Worm (Caenorhabditis elegans) whole organism, L2 larva: ENCODE measurements around the gene C38C3.6.

Source experiments
- C34F6.9 ChIP-seq: fragments of 150-350 bp; optimal IDR thresholded peaks from 2 replicates; lab custom pipeline; 2014; ENCODE audit warnings: missing biosample characterization, missing genetic modification characterization
- F13H6.1 ChIP-seq: sonication (generic microtip); optimal IDR thresholded peaks from 2 replicates; lab custom pipeline; 2016; ENCODE audit warnings: missing genetic modification characterization, missing compliant biosample characterization
- R02D3.7 ChIP-seq: fragments of 150-350 bp; optimal IDR thresholded peaks from 2 replicates; lab custom pipeline; 2014; ENCODE audit warnings: missing biosample characterization, missing genetic modification characterization
- Y55F3AM.14 ChIP-seq: fragments of 200-800 bp; sonication (Bioruptor generic); optimal IDR thresholded peaks from 2 replicates; lab custom pipeline; 2018; ENCODE audit warnings: mild to moderate bottlenecking, missing genetic modification characterization, missing compliant biosample characterization
- ZK546.5 ChIP-seq: sonication (generic microtip); optimal IDR thresholded peaks from 2 replicates; lab custom pipeline; 2017; ENCODE audit warnings: missing biosample characterization, missing genetic modification characterization
- alr-1 ChIP-seq: fragments of 150-350 bp; optimal IDR thresholded peaks from 2 replicates; lab custom pipeline; 2014; ENCODE audit warnings: missing biosample characterization, missing genetic modification characterization
- aly-2 ChIP-seq: fragments of 150-350 bp; optimal IDR thresholded peaks from 2 replicates; lab custom pipeline; 2014; ENCODE audit warnings: missing biosample characterization, missing genetic modification characterization
- ama-1 ChIP-seq: fragments of 150-350 bp; optimal IDR thresholded peaks from 2 replicates; lab custom pipeline; 2018; ENCODE audit warnings: inconsistent platforms
- blmp-1 ChIP-seq: sonication (generic microtip); optimal IDR thresholded peaks from 2 replicates; lab custom pipeline; 2017; ENCODE audit warnings: missing genetic modification characterization, mild to moderate bottlenecking, missing compliant biosample characterization, antibody characterized with exemption, moderate library complexity; ENCODE audit not compliant: insufficient read depth
- ceh-16 ChIP-seq: fragments of 150-350 bp; optimal IDR thresholded peaks from 2 replicates; lab custom pipeline; 2014; ENCODE audit warnings: missing biosample characterization, missing genetic modification characterization
- ceh-82 ChIP-seq: fragments of 150-350 bp; optimal IDR thresholded peaks from 2 replicates; lab custom pipeline; 2014; ENCODE audit warnings: missing biosample characterization, missing genetic modification characterization
- crh-2 ChIP-seq: sonication (generic microtip); optimal IDR thresholded peaks from 2 replicates; lab custom pipeline; 2017; ENCODE audit warnings: missing biosample characterization, missing genetic modification characterization
- dmd-4 ChIP-seq: sonication (generic microtip); optimal IDR thresholded peaks from 2 replicates; lab custom pipeline; 2017; ENCODE audit warnings: missing biosample characterization, missing genetic modification characterization
- egl-27 ChIP-seq: sonication (generic microtip); optimal IDR thresholded peaks from 3 replicates; lab custom pipeline; 2017; ENCODE audit warnings: missing biosample characterization, missing genetic modification reagents, missing genetic modification characterization
- elt-1 ChIP-seq: fragments of 150-350 bp; optimal IDR thresholded peaks from 2 replicates; lab custom pipeline; 2014; ENCODE audit warnings: missing biosample characterization, missing genetic modification characterization
- elt-3 ChIP-seq: sonication (generic microtip); optimal IDR thresholded peaks from 2 replicates; lab custom pipeline; 2017; ENCODE audit warnings: missing biosample characterization, missing genetic modification characterization
- fos-1 ChIP-seq: fragments of 150-350 bp; optimal IDR thresholded peaks from 2 replicates; lab custom pipeline; 2014; ENCODE audit warnings: missing biosample characterization, missing genetic modification characterization
- gmeb-1 ChIP-seq: fragments of 150-350 bp; optimal IDR thresholded peaks from 2 replicates; lab custom pipeline; 2014; ENCODE audit warnings: missing biosample characterization, missing genetic modification characterization
- lin-11 ChIP-seq: fragments of 150-350 bp; sonication (generic microtip); optimal IDR thresholded peaks from 2 replicates; lab custom pipeline; 2014; ENCODE audit warnings: missing biosample characterization, missing genetic modification characterization, inconsistent platforms, mixed read lengths
- lin-13 ChIP-seq: fragments of 150-350 bp; optimal IDR thresholded peaks from 2 replicates; lab custom pipeline; 2014; ENCODE audit warnings: missing biosample characterization, missing genetic modification reagents, missing genetic modification characterization
- lin-39 ChIP-seq: fragments of 150-350 bp; optimal IDR thresholded peaks from 2 replicates; lab custom pipeline; 2014; ENCODE audit warnings: missing biosample characterization, missing genetic modification reagents, missing genetic modification characterization
- lsy-2 ChIP-seq, 2 experiments: fragments of 150-350 bp in 1 of 2; sonication (generic microtip) in 1 of 2; optimal IDR thresholded peaks; 2 replicates each; lab custom pipeline; 2014 to 2017; ENCODE audit warnings: missing biosample characterization in 2 of 2, missing genetic modification characterization in 2 of 2
- mab-5 ChIP-seq: fragments of 150-350 bp; optimal IDR thresholded peaks from 2 replicates; lab custom pipeline; 2014; ENCODE audit warnings: missing biosample characterization, missing genetic modification characterization
- mbf-1 ChIP-seq: sonication (generic microtip); optimal IDR thresholded peaks from 2 replicates; lab custom pipeline; 2017; ENCODE audit warnings: missing biosample characterization, missing genetic modification characterization
- mdl-1 ChIP-seq, 2 experiments: fragments of 150-350 bp in 1 of 2; sonication (generic microtip) in 1 of 2; optimal IDR thresholded peaks; 2 replicates each; lab custom pipeline; 2017; ENCODE audit warnings: missing biosample characterization in 2 of 2, missing genetic modification characterization in 2 of 2
- nhr-10 ChIP-seq: sonication (generic microtip); optimal IDR thresholded peaks from 2 replicates; lab custom pipeline; 2017; ENCODE audit warnings: missing biosample characterization, missing genetic modification characterization
- nhr-11 ChIP-seq: fragments of 150-350 bp; optimal IDR thresholded peaks from 2 replicates; lab custom pipeline; 2014; ENCODE audit warnings: missing biosample characterization, missing genetic modification characterization
- nhr-12 ChIP-seq: fragments of 150-350 bp; optimal IDR thresholded peaks from 2 replicates; lab custom pipeline; 2014; ENCODE audit warnings: missing biosample characterization, missing genetic modification characterization
- nhr-129 ChIP-seq: fragments of 150-350 bp; optimal IDR thresholded peaks from 2 replicates; lab custom pipeline; 2014; ENCODE audit warnings: missing biosample characterization, missing genetic modification characterization
- nhr-21 ChIP-seq: fragments of 150-350 bp; optimal IDR thresholded peaks from 2 replicates; lab custom pipeline; 2014; ENCODE audit warnings: missing biosample characterization, missing genetic modification characterization
- nhr-23 ChIP-seq: fragments of 150-350 bp; optimal IDR thresholded peaks from 2 replicates; lab custom pipeline; 2014; ENCODE audit warnings: missing biosample characterization, missing genetic modification reagents, missing genetic modification characterization
- nhr-237 ChIP-seq: fragments of 150-350 bp; optimal IDR thresholded peaks from 2 replicates; lab custom pipeline; 2014; ENCODE audit warnings: missing biosample characterization, missing genetic modification characterization
- nhr-25 ChIP-seq: fragments of 150-350 bp; sonication (generic microtip); optimal IDR thresholded peaks from 3 replicates; lab custom pipeline; 2014; ENCODE audit warnings: missing biosample characterization, missing genetic modification characterization
- nhr-6 ChIP-seq: fragments of 150-350 bp; optimal IDR thresholded peaks from 2 replicates; lab custom pipeline; 2014; ENCODE audit warnings: missing biosample characterization, missing genetic modification characterization
- nhr-77 ChIP-seq: fragments of 150-350 bp; optimal IDR thresholded peaks from 2 replicates; lab custom pipeline; 2014; ENCODE audit warnings: missing biosample characterization, missing genetic modification characterization
- peb-1 ChIP-seq: fragments of 150-350 bp; optimal IDR thresholded peaks from 2 replicates; lab custom pipeline; 2014; ENCODE audit warnings: missing biosample characterization, missing genetic modification characterization
- sem-4 ChIP-seq: fragments of 150-350 bp; optimal IDR thresholded peaks from 2 replicates; lab custom pipeline; 2014; ENCODE audit warnings: missing biosample characterization, missing genetic modification reagents, missing genetic modification characterization
- skn-1 ChIP-seq: sonication (generic microtip); optimal IDR thresholded peaks from 2 replicates; lab custom pipeline; 2017; ENCODE audit warnings: missing biosample characterization, missing genetic modification characterization
- sma-3 ChIP-seq: sonication (generic microtip); optimal IDR thresholded peaks from 2 replicates; lab custom pipeline; 2016; ENCODE audit warnings: missing genetic modification reagents, missing genetic modification characterization, missing compliant biosample characterization
- sma-9 ChIP-seq, 2 experiments: fragments of 150-350 bp in 1 of 2; sonication (generic microtip) in 1 of 2; optimal IDR thresholded peaks; 2 replicates each; lab custom pipeline; 2014 to 2016; ENCODE audit warnings: missing genetic modification characterization in 2 of 2, mild to moderate bottlenecking in 1 of 2, missing biosample characterization in 1 of 2, missing compliant biosample characterization in 1 of 2, missing genetic modification reagents in 1 of 2, moderate library complexity in 1 of 2
- snpc-4 ChIP-seq: fragments of 150-350 bp; optimal IDR thresholded peaks from 2 replicates; lab custom pipeline; 2014; ENCODE audit warnings: missing biosample characterization, missing genetic modification characterization
- unc-39 ChIP-seq: fragments of 150-350 bp; optimal IDR thresholded peaks from 2 replicates; lab custom pipeline; 2014; ENCODE audit warnings: missing biosample characterization, missing genetic modification characterization
- unc-55 ChIP-seq: fragments of 150-350 bp; sonication (generic microtip); optimal IDR thresholded peaks from 3 replicates; lab custom pipeline; 2014; ENCODE audit warnings: missing biosample characterization, missing genetic modification reagents, missing genetic modification characterization
- unc-62 ChIP-seq: fragments of 150-350 bp; optimal IDR thresholded peaks from 2 replicates; lab custom pipeline; 2014; ENCODE audit warnings: missing biosample characterization, missing genetic modification reagents, missing genetic modification characterization
- zag-1 ChIP-seq: fragments of 150-350 bp; optimal IDR thresholded peaks from 2 replicates; lab custom pipeline; 2014; ENCODE audit warnings: missing biosample characterization, missing genetic modification characterization
- ztf-1 ChIP-seq: fragments of 200-800 bp; sonication (Bioruptor generic); conservative IDR thresholded peaks from 2 replicates; pipeline ENCODE4 v1.3.6; 2022; ENCODE audit warnings: missing genetic modification characterization, missing compliant biosample characterization
- ztf-11 ChIP-seq: sonication (generic microtip); optimal IDR thresholded peaks from 2 replicates; lab custom pipeline; 2017; ENCODE audit warnings: missing biosample characterization, missing genetic modification characterization
- ztf-4 ChIP-seq: fragments of 150-350 bp; optimal IDR thresholded peaks from 2 replicates; lab custom pipeline; 2014; ENCODE audit warnings: missing biosample characterization, missing genetic modification characterization

C38C3.6 gene

ce11 chrV:1476284-1476792, 15.1 kb downstream of the C38C3.6 start:
- TF ChIP-seq ceh-16 (tag; lab: Kevin White, UChicago) (no peak), lsy-2 (tag; optimal IDR thresholded peaks at IDR 0.05; lab: Kevin White, UChicago) (no peak), lin-39 (tag; lab: Kevin White, UChicago) (no peak), ZK546.5 (tag; lab: Kevin White, UChicago) (no peak), unc-55 (GFP tag; lab: Kevin White, UChicago) (no peak), nhr-77 (tag; lab: Kevin White, UChicago) (no peak)

- TF ChIP-seq nhr-12 (tag; lab: Kevin White, UChicago) (no peak), mbf-1 (tag; lab: Kevin White, UChicago) (no peak), lin-11 (peak; percentile 5), ZK546.5 (tag; lab: Kevin White, UChicago) (no peak), peb-1 (tag; lab: Kevin White, UChicago) (no peak), lsy-2 (tag; optimal IDR thresholded peaks at IDR 0.05; lab: Kevin White, UChicago) (peak in 1 of 2 experiments; percentile 43), ama-1 (lab: Kevin White, UChicago) (no peak), mdl-1 (tag; optimal IDR thresholded peaks at IDR 0.05; lab: Kevin White, UChicago) (peak; percentile 10 to 73), nhr-25 (tag; lab: Kevin White, UChicago) (peak; percentile 29), snpc-4 (no peak), ztf-11 (tag; lab: Kevin White, UChicago) (no peak), ztf-4 (tag; lab: Kevin White, UChicago) (peak; percentile 44), fos-1 (tag; lab: Kevin White, UChicago) (peak; percentile 36), gmeb-1 (tag; lab: Kevin White, UChicago) (peak; percentile 30), lin-13 (GFP tag; lab: Kevin White, UChicago) (no peak), skn-1 (peak; percentile 1), alr-1 (tag; lab: Kevin White, UChicago) (no peak), unc-55 (GFP tag; lab: Kevin White, UChicago) (peak; percentile 71), sma-9 (GFP tag; optimal IDR thresholded peaks at IDR 0.05; lab: Kevin White, UChicago) (peak; percentile 48), sma-9 (tag; optimal IDR thresholded peaks at IDR 0.05; lab: Kevin White, UChicago) (no peak), zag-1 (tag; lab: Kevin White, UChicago) (peak; percentile 62), unc-62 (no peak), nhr-11 (tag; lab: Kevin White, UChicago) (no peak), nhr-6 (no peak), unc-39 (tag; lab: Kevin White, UChicago) (no peak), R02D3.7 (tag; lab: Kevin White, UChicago) (no peak), sem-4 (tag; lab: Kevin White, UChicago) (peak; percentile 35), nhr-21 (tag; lab: Kevin White, UChicago) (no peak), elt-3 (tag; lab: Kevin White, UChicago) (no peak), lin-39 (tag; lab: Kevin White, UChicago) (no peak), elt-1 (tag; lab: Kevin White, UChicago) (no peak), blmp-1 (no peak), crh-2 (peak; percentile 25), nhr-237 (tag; lab: Kevin White, UChicago) (no peak), ztf-1 (GFP tag; lab: Robert Waterston, UW) (no peak), ceh-82 (tag; lab: Kevin White, UChicago) (peak; percentile 16), nhr-23 (tag; lab: Kevin White, UChicago) (no peak), dmd-4 (tag; lab: Kevin White, UChicago) (no peak), mab-5 (peak; percentile 39), egl-27 (tag; lab: Kevin White, UChicago) (peak; percentile 31), aly-2 (tag; lab: Kevin White, UChicago) (no peak), nhr-129 (peak; percentile 85), Y55F3AM.14 (GFP tag; lab: Kevin White, UChicago) (no peak), C34F6.9 (peak; percentile 83), nhr-10 (tag; lab: Kevin White, UChicago) (no peak), F13H6.1 (tag; lab: Kevin White, UChicago) (peak; percentile 94), sma-3 (peak; percentile 14), nhr-77 (tag; lab: Kevin White, UChicago) (no peak), ceh-16 (tag; lab: Kevin White, UChicago) (no peak)
Measured at ce11 chrV:1474486-1475125, 16.8 kb downstream of the C38C3.6 start, which contains the start of the genes F53E2.2 and unc-60. F53E2.2 (plus strand) TSS chrV:1475086. unc-60 (plus strand) TSS chrV:1475086.
